Fruit fly (Drosophila melanogaster): ENCODE data around the gene lmgB.

The lmgB gene

dm6 chr2L:8543731-8544359 lies 15.4 kb upstream of the lmgB start:
- TF ChIP-seq Myc (optimal IDR thresholded peaks at IDR 0.05) (no peak), h (optimal IDR thresholded peaks at IDR 0.05) (no peak), ttk (optimal IDR thresholded peaks at IDR 0.05) (no peak), Sin3A (optimal IDR thresholded peaks at IDR 0.05) (no peak), insv (optimal IDR thresholded peaks at IDR 0.05) (no peak), psq (optimal IDR thresholded peaks at IDR 0.05) (no peak)

dm6 chr2L:8543102-8543501 lies 14.7 kb upstream of the lmgB start:
- no peak for TF ChIP-seq insv (optimal IDR thresholded peaks at IDR 0.05)
- no peak for TF ChIP-seq psq (optimal IDR thresholded peaks at IDR 0.05)
- no peak for TF ChIP-seq Sin3A (optimal IDR thresholded peaks at IDR 0.05)
- TF ChIP-seq h (optimal IDR thresholded peaks at IDR 0.05) = no peak
- TF ChIP-seq Myc (optimal IDR thresholded peaks at IDR 0.05) = no peak
- no peak for TF ChIP-seq ttk (optimal IDR thresholded peaks at IDR 0.05)

- no peak for TF ChIP-seq Myc (optimal IDR thresholded peaks at IDR 0.05)
- TF ChIP-seq insv (optimal IDR thresholded peaks at IDR 0.05) = no peak
- no peak for TF ChIP-seq psq (optimal IDR thresholded peaks at IDR 0.05)
- TF ChIP-seq h (optimal IDR thresholded peaks at IDR 0.05) = no peak
- TF ChIP-seq Sin3A (optimal IDR thresholded peaks at IDR 0.05) = no peak
- TF ChIP-seq ttk (optimal IDR thresholded peaks at IDR 0.05) = no peak
These were observed 14.2 kb upstream of the lmgB start for dm6 chr2L:8542639-8543038.

- no peak for TF ChIP-seq insv (optimal IDR thresholded peaks at IDR 0.05)
- no peak for TF ChIP-seq psq (optimal IDR thresholded peaks at IDR 0.05)
- TF ChIP-seq Sin3A (optimal IDR thresholded peaks at IDR 0.05) = no peak
- TF ChIP-seq ttk (optimal IDR thresholded peaks at IDR 0.05) = no peak
- no peak for TF ChIP-seq h (optimal IDR thresholded peaks at IDR 0.05)
- TF ChIP-seq Myc (optimal IDR thresholded peaks at IDR 0.05) = no peak
These were observed 13.8 kb upstream of the lmgB start for dm6 chr2L:8542234-8542572.

- TF ChIP-seq h (optimal IDR thresholded peaks at IDR 0.05) (no peak), insv (optimal IDR thresholded peaks at IDR 0.05) (no peak), Myc (optimal IDR thresholded peaks at IDR 0.05) (no peak), ttk (optimal IDR thresholded peaks at IDR 0.05) (no peak), psq (optimal IDR thresholded peaks at IDR 0.05) (no peak), Sin3A (optimal IDR thresholded peaks at IDR 0.05) (no peak)
These were observed 13.2 kb upstream of the lmgB start, which contains the start of gene Sema1a for dm6 chr2L:8541469-8542233. Gene Sema1a (plus strand): TSS chr2L:8542147.

- no peak for TF ChIP-seq psq (optimal IDR thresholded peaks at IDR 0.05)
- TF ChIP-seq ttk (optimal IDR thresholded peaks at IDR 0.05) = no peak
- TF ChIP-seq Myc (optimal IDR thresholded peaks at IDR 0.05) = no peak
- TF ChIP-seq Sin3A (optimal IDR thresholded peaks at IDR 0.05) = no peak
- TF ChIP-seq insv (optimal IDR thresholded peaks at IDR 0.05) = no peak
- TF ChIP-seq h (optimal IDR thresholded peaks at IDR 0.05) = no peak
These were observed 10.1 kb upstream of the lmgB start for dm6 chr2L:8538449-8539050.

- no peak for TF ChIP-seq Sin3A (optimal IDR thresholded peaks at IDR 0.05)
- no peak for TF ChIP-seq insv (optimal IDR thresholded peaks at IDR 0.05)
- TF ChIP-seq ttk (optimal IDR thresholded peaks at IDR 0.05) = no peak
- no peak for TF ChIP-seq h (optimal IDR thresholded peaks at IDR 0.05)
- no peak for TF ChIP-seq psq (optimal IDR thresholded peaks at IDR 0.05)
- no peak for TF ChIP-seq Myc (optimal IDR thresholded peaks at IDR 0.05)
These were observed 7.2 kb upstream of the lmgB start for dm6 chr2L:8535394-8536176.

dm6 chr2L:8534515-8535295 lies 6.3 kb upstream of the lmgB start:
- no peak for TF ChIP-seq h (optimal IDR thresholded peaks at IDR 0.05)
- no peak for TF ChIP-seq Myc (optimal IDR thresholded peaks at IDR 0.05)
- TF ChIP-seq Sin3A (optimal IDR thresholded peaks at IDR 0.05) = no peak
- TF ChIP-seq ttk (optimal IDR thresholded peaks at IDR 0.05) = no peak
- TF ChIP-seq psq (optimal IDR thresholded peaks at IDR 0.05) = no peak
- TF ChIP-seq insv (optimal IDR thresholded peaks at IDR 0.05) = no peak

dm6 chr2L:8534118-8534514 lies 5.7 kb upstream of the lmgB start:
- no peak for TF ChIP-seq insv (optimal IDR thresholded peaks at IDR 0.05)
- TF ChIP-seq ttk (optimal IDR thresholded peaks at IDR 0.05) = no peak
- no peak for TF ChIP-seq psq (optimal IDR thresholded peaks at IDR 0.05)
- TF ChIP-seq h (optimal IDR thresholded peaks at IDR 0.05) = no peak
- no peak for TF ChIP-seq Myc (optimal IDR thresholded peaks at IDR 0.05)
- TF ChIP-seq Sin3A (optimal IDR thresholded peaks at IDR 0.05) = no peak

dm6 chr2L:8533632-8534031 lies 5.2 kb upstream of the lmgB start:
- TF ChIP-seq Sin3A (optimal IDR thresholded peaks at IDR 0.05) (no peak), psq (optimal IDR thresholded peaks at IDR 0.05) (no peak), Myc (optimal IDR thresholded peaks at IDR 0.05) (no peak), h (optimal IDR thresholded peaks at IDR 0.05) (no peak), ttk (optimal IDR thresholded peaks at IDR 0.05) (no peak), insv (optimal IDR thresholded peaks at IDR 0.05) (no peak)

dm6 chr2L:8532790-8533189 lies 4.4 kb upstream of the lmgB start:
- TF ChIP-seq Myc (optimal IDR thresholded peaks at IDR 0.05) = no peak
- no peak for TF ChIP-seq h (optimal IDR thresholded peaks at IDR 0.05)
- no peak for TF ChIP-seq Sin3A (optimal IDR thresholded peaks at IDR 0.05)
- no peak for TF ChIP-seq insv (optimal IDR thresholded peaks at IDR 0.05)
- no peak for TF ChIP-seq ttk (optimal IDR thresholded peaks at IDR 0.05)
- TF ChIP-seq psq (optimal IDR thresholded peaks at IDR 0.05) = no peak

Measured in Kc167 (cell line).